Fruit fly (Drosophila melanogaster) whole organism, embryonic: Measurements from ENCODE around the gene hyd.
"Not testable (repeated sequence)": the region's sequence is repeated elsewhere in the genome, so short reads cannot be mapped to it uniquely, and the experiment has no call there.

Source experiments
- CG17568 ChIP-seq: fragments of 200-800 bp; sonication (Bioruptor generic); optimal IDR thresholded peaks from 2 replicates; lab custom pipeline; 2018; ENCODE audit warnings: missing biosample characterization, mild to moderate bottlenecking, missing genetic modification characterization, moderate library complexity
- CG2712 ChIP-seq: fragments of 200-800 bp; optimal IDR thresholded peaks from 3 replicates; lab custom pipeline; 2019; ENCODE audit warnings: missing biosample characterization, mild to moderate bottlenecking, missing genetic modification characterization, moderate library complexity
- CG6683 ChIP-seq: fragments of 200-800 bp; sonication (Bioruptor generic); optimal IDR thresholded peaks from 2 replicates; lab custom pipeline; 2017; ENCODE audit warnings: missing biosample characterization, mild to moderate bottlenecking, missing genetic modification characterization, missing genetic modification reagents
- Meics ChIP-seq: fragments of 200-800 bp; sonication (Bioruptor generic); optimal IDR thresholded peaks from 2 replicates; lab custom pipeline; 2017; ENCODE audit warnings: missing biosample characterization, mild to moderate bottlenecking, missing genetic modification characterization
- Scr ChIP-seq: fragments of 200-800 bp; sonication (Bioruptor generic); IDR thresholded peaks from 2 replicates; pipeline ENCODE4 v1.3.6; 2022; ENCODE audit warnings: missing biosample characterization, missing genetic modification characterization; ENCODE audit not compliant: partially characterized antibody
- croc ChIP-seq: fragments of 200-800 bp; sonication (Bioruptor generic); conservative IDR thresholded peaks from 3 replicates; pipeline ENCODE4 v1.3.6; 2022; ENCODE audit warnings: missing biosample characterization, missing genetic modification characterization
- fd64A ChIP-seq: fragments of 200-800 bp; sonication (Bioruptor generic); optimal IDR thresholded peaks from 3 replicates; lab custom pipeline; 2018; ENCODE audit warnings: missing biosample characterization, mild to moderate bottlenecking, missing genetic modification characterization
- mam ChIP-seq: fragments of 200-800 bp; sonication (Bioruptor generic); optimal IDR thresholded peaks from 3 replicates; lab custom pipeline; 2016; ENCODE audit warnings: missing biosample characterization, missing genetic modification characterization
- mld ChIP-seq: fragments of 200-800 bp; sonication (Bioruptor generic); IDR thresholded peaks from 3 replicates; pipeline ENCODE4 v1.3.6; 2022; ENCODE audit warnings: missing biosample characterization, missing genetic modification characterization; ENCODE audit not compliant: partially characterized antibody
- nmo ChIP-seq: fragments of 200-800 bp; sonication (Bioruptor generic); optimal IDR thresholded peaks from 2 replicates; lab custom pipeline; 2018; ENCODE audit warnings: missing biosample characterization, mild to moderate bottlenecking, missing genetic modification characterization, moderate library complexity
- row ChIP-seq: fragments of 200-800 bp; sonication (Bioruptor generic); IDR thresholded peaks from 3 replicates; pipeline ENCODE4 v1.3.6; 2022; ENCODE audit warnings: missing biosample characterization, missing genetic modification characterization
- scrt ChIP-seq: fragments of 200-800 bp; sonication (Bioruptor generic); optimal IDR thresholded peaks from 2 replicates; lab custom pipeline; 2018; ENCODE audit warnings: missing biosample characterization, mild to moderate bottlenecking, missing genetic modification characterization, moderate library complexity
- tap ChIP-seq: fragments of 200-800 bp; optimal IDR thresholded peaks from 3 replicates; lab custom pipeline; 2019; ENCODE audit warnings: missing biosample characterization, mild to moderate bottlenecking, missing genetic modification characterization, moderate library complexity

dm6 chr3R:9685376-9685775, 40.0 kb downstream of the hyd start, which contains the start of the genes eca and CG18542:
- not testable (repeated sequence) for TF ChIP-seq fd64A (GFP tag; lab: Kevin White, UChicago); mld (GFP tag; lab: Robert Waterston, UW); Scr (GFP tag; lab: Robert Waterston, UW); croc (GFP tag; lab: Robert Waterston, UW); CG2712 (tag; lab: Kevin White, UChicago); CG17568 (GFP tag; lab: Kevin White, UChicago); scrt (GFP tag; lab: Kevin White, UChicago); nmo (GFP tag; lab: Kevin White, UChicago); CG6683 (GFP tag; lab: Kevin White, UChicago); row (GFP tag; lab: Robert Waterston, UW); mam (GFP tag; lab: Kevin White, UChicago); tap (tag; lab: Kevin White, UChicago); Meics
